Worm (Caenorhabditis elegans) whole organism, L1 larva: ENCODE data around the gene srx-73.

Experiments
- C16A3.4 ChIP-seq: fragments of 150-350 bp; optimal IDR thresholded peaks from 2 replicates; lab custom pipeline; 2014; ENCODE audit warnings: missing biosample characterization, missing genetic modification characterization
- F16B12.6 ChIP-seq: fragments of 150-350 bp; optimal IDR thresholded peaks from 2 replicates; lab custom pipeline; 2014; ENCODE audit warnings: missing biosample characterization, missing genetic modification characterization
- aha-1 ChIP-seq: fragments of 150-350 bp; optimal IDR thresholded peaks from 2 replicates; lab custom pipeline; 2014; ENCODE audit warnings: missing biosample characterization, missing genetic modification characterization
- alr-1 ChIP-seq: fragments of 200-800 bp; sonication (Bioruptor generic); optimal IDR thresholded peaks from 2 replicates; lab custom pipeline; 2018; ENCODE audit warnings: borderline replicate concordance, mild to moderate bottlenecking, missing genetic modification characterization, missing compliant biosample characterization
- ceh-82 ChIP-seq, 3 experiments: fragments of 150-350 bp in 1 of 3; sonication (generic microtip) in 2 of 3; optimal IDR thresholded peaks; 2 replicates each; lab custom pipeline; 2014 to 2017; ENCODE audit warnings: missing biosample characterization in 3 of 3, missing genetic modification characterization in 3 of 3
- ceh-88 ChIP-seq: fragments of 200-800 bp; sonication (Bioruptor generic); IDR thresholded peaks from 2 replicates; pipeline ENCODE4 v1.3.6; 2022; ENCODE audit warnings: missing genetic modification characterization, missing compliant biosample characterization
- dpl-1 ChIP-seq, 3 experiments: fragments of 150-350 bp in 2 of 3; sonication (generic microtip) in 1 of 3; optimal IDR thresholded peaks; 2 replicates each; lab custom pipeline; 2014 to 2017; ENCODE audit warnings: missing biosample characterization in 3 of 3, missing genetic modification characterization in 3 of 3, missing genetic modification reagents in 3 of 3
- dsc-1 ChIP-seq: sonication (generic microtip); optimal IDR thresholded peaks from 2 replicates; lab custom pipeline; 2016; ENCODE audit warnings: mild to moderate bottlenecking, missing genetic modification characterization, missing compliant biosample characterization
- efl-1 ChIP-seq, 4 experiments: fragments of 150-350 bp; optimal IDR thresholded peaks in 3 of 4; peaks in 1 of 4; 1 replicate in 1 of 4; 2 replicates in 3 of 4; lab custom pipeline; 2014; ENCODE audit warnings: missing biosample characterization in 2 of 4, missing genetic modification characterization in 2 of 4, missing genetic modification reagents in 2 of 4
- egl-13 ChIP-seq: sonication (generic microtip); optimal IDR thresholded peaks from 2 replicates; lab custom pipeline; 2016; ENCODE audit warnings: missing genotype, missing genetic modification reagents, missing genetic modification characterization, missing compliant biosample characterization
- egl-27 ChIP-seq, 2 experiments: fragments of 150-350 bp in 1 of 2; sonication (generic microtip); optimal IDR thresholded peaks; 3 replicates each; lab custom pipeline; 2017 to 2018; ENCODE audit warnings: missing biosample characterization in 2 of 2, missing genetic modification characterization in 2 of 2, missing genetic modification reagents in 2 of 2
- elt-2 ChIP-seq: sonication (generic microtip); optimal IDR thresholded peaks from 2 replicates; lab custom pipeline; 2016; ENCODE audit warnings: missing genetic modification characterization, mild to moderate bottlenecking, inconsistent platforms, missing compliant biosample characterization, missing genetic modification reagents
- elt-3 ChIP-seq, 6 experiments: fragments of 150-350 bp in 1 of 6; sonication (generic microtip); optimal IDR thresholded peaks; 2 replicates each; lab custom pipeline; 2017 to 2018; ENCODE audit warnings: missing biosample characterization in 6 of 6, missing genetic modification characterization in 6 of 6, inconsistent platforms in 1 of 6
- ets-5 ChIP-seq: fragments of 200-800 bp; sonication (Bioruptor generic); IDR thresholded peaks from 2 replicates; pipeline ENCODE4 v1.3.6; 2022; ENCODE audit warnings: missing genetic modification characterization, missing compliant biosample characterization
- fkh-10 ChIP-seq: sonication (generic microtip); optimal IDR thresholded peaks from 2 replicates; lab custom pipeline; 2017; ENCODE audit warnings: missing biosample characterization, missing genetic modification reagents, missing genetic modification characterization
- fkh-8 ChIP-seq: sonication (generic microtip); optimal IDR thresholded peaks from 2 replicates; lab custom pipeline; 2016; ENCODE audit warnings: mild to moderate bottlenecking, missing genetic modification characterization, missing compliant biosample characterization
- fos-1 ChIP-seq: fragments of 150-350 bp; optimal IDR thresholded peaks from 2 replicates; lab custom pipeline; 2014; ENCODE audit warnings: missing biosample characterization, missing genetic modification characterization
- grh-1 ChIP-seq: fragments of 200-800 bp; sonication (Bioruptor generic); IDR thresholded peaks from 2 replicates; pipeline ENCODE4 v1.3.6; 2022; ENCODE audit warnings: missing genetic modification reagents, missing genetic modification characterization, missing compliant biosample characterization
- hlh-17 ChIP-seq: fragments of 200-800 bp; sonication (Bioruptor generic); optimal IDR thresholded peaks from 2 replicates; lab custom pipeline; 2018; ENCODE audit warnings: missing genetic modification characterization, mild to moderate bottlenecking, missing compliant biosample characterization, moderate library complexity, borderline replicate concordance
- hpl-2 ChIP-seq: fragments of 150-350 bp; optimal IDR thresholded peaks from 2 replicates; lab custom pipeline; 2014; ENCODE audit warnings: missing biosample characterization, missing genetic modification reagents, missing genetic modification characterization
- irx-1 ChIP-seq: sonication (generic microtip); optimal IDR thresholded peaks from 2 replicates; lab custom pipeline; 2016; ENCODE audit warnings: missing genetic modification characterization, missing compliant biosample characterization
- isw-1 ChIP-seq: fragments of 200-800 bp; sonication (Bioruptor generic); IDR thresholded peaks from 2 replicates; pipeline ENCODE4 v1.3.6; 2022; ENCODE audit warnings: missing genetic modification characterization, missing compliant biosample characterization
- lin-15B ChIP-seq: fragments of 150-350 bp; sonication (generic microtip); optimal IDR thresholded peaks from 3 replicates; lab custom pipeline; 2014; ENCODE audit warnings: missing biosample characterization, missing genetic modification characterization
- lsy-2 ChIP-seq, 2 experiments: fragments of 150-350 bp; optimal IDR thresholded peaks; 2 replicates each; lab custom pipeline; 2014; ENCODE audit warnings: missing biosample characterization in 2 of 2, missing genetic modification characterization in 2 of 2
- mep-1 ChIP-seq: fragments of 150-350 bp; optimal IDR thresholded peaks from 2 replicates; lab custom pipeline; 2014; ENCODE audit warnings: missing biosample characterization, missing genetic modification characterization
- nhr-12 ChIP-seq: sonication (generic microtip); optimal IDR thresholded peaks from 2 replicates; lab custom pipeline; 2017; ENCODE audit warnings: missing biosample characterization, missing genetic modification characterization
- nhr-20 ChIP-seq: sonication (generic microtip); optimal IDR thresholded peaks from 2 replicates; lab custom pipeline; 2016; ENCODE audit warnings: mild to moderate bottlenecking, missing genetic modification characterization, missing compliant biosample characterization
- nhr-77 ChIP-seq: fragments of 150-350 bp; optimal IDR thresholded peaks from 2 replicates; lab custom pipeline; 2014; ENCODE audit warnings: missing biosample characterization, missing genetic modification characterization
- nhr-85 ChIP-seq: sonication (generic microtip); peaks from one replicate; lab custom pipeline; 2016; ENCODE audit warnings: missing genetic modification characterization, inconsistent platforms, missing compliant biosample characterization
- nhr-90 ChIP-seq: sonication (generic microtip); optimal IDR thresholded peaks from 2 replicates; lab custom pipeline; 2016; ENCODE audit warnings: mild to moderate bottlenecking, missing genetic modification characterization, missing compliant biosample characterization; ENCODE audit not compliant: poor library complexity
- pag-3 ChIP-seq: sonication (generic microtip); optimal IDR thresholded peaks from 2 replicates; lab custom pipeline; 2017; ENCODE audit warnings: missing genetic modification characterization, mild to moderate bottlenecking, missing compliant biosample characterization, antibody characterized with exemption, borderline replicate concordance; ENCODE audit not compliant: insufficient read depth
- pax-3 ChIP-seq: fragments of 200-800 bp; sonication (Bioruptor generic); optimal IDR thresholded peaks from 2 replicates; lab custom pipeline; 2018; ENCODE audit warnings: mild to moderate bottlenecking, missing genetic modification characterization, moderate library complexity, missing compliant biosample characterization
- skn-1 ChIP-seq: fragments of 150-350 bp; optimal IDR thresholded peaks from 2 replicates; lab custom pipeline; 2014; ENCODE audit warnings: missing biosample characterization, missing genetic modification characterization
- snpc-4 ChIP-seq: fragments of 150-350 bp; optimal IDR thresholded peaks from 2 replicates; lab custom pipeline; 2014; ENCODE audit warnings: missing biosample characterization, missing genetic modification characterization
- snu-23 ChIP-seq: sonication (generic microtip); optimal IDR thresholded peaks from 2 replicates; lab custom pipeline; 2016; ENCODE audit warnings: missing genetic modification characterization, missing compliant biosample characterization
- sox-4 ChIP-seq: sonication (generic microtip); optimal IDR thresholded peaks from 2 replicates; lab custom pipeline; 2016; ENCODE audit warnings: missing genetic modification characterization, missing compliant biosample characterization
- sup-37 ChIP-seq: fragments of 200-800 bp; sonication (Bioruptor generic); optimal IDR thresholded peaks from 2 replicates; lab custom pipeline; 2018; ENCODE audit warnings: mild to moderate bottlenecking, missing genetic modification characterization, missing compliant biosample characterization
- swsn-7 ChIP-seq: sonication (generic microtip); optimal IDR thresholded peaks from 2 replicates; lab custom pipeline; 2016; ENCODE audit warnings: missing genetic modification characterization, missing compliant biosample characterization
- tbx-2 ChIP-seq: sonication (generic microtip); optimal IDR thresholded peaks from 2 replicates; lab custom pipeline; 2016; ENCODE audit warnings: missing genetic modification characterization, missing compliant biosample characterization
- unc-130 ChIP-seq: fragments of 150-350 bp; optimal IDR thresholded peaks from 2 replicates; lab custom pipeline; 2017; ENCODE audit warnings: missing biosample characterization, missing genetic modification characterization, inconsistent platforms
- unc-86 ChIP-seq: sonication (generic microtip); optimal IDR thresholded peaks from 2 replicates; lab custom pipeline; 2016; ENCODE audit warnings: missing genetic modification characterization, missing compliant biosample characterization
- unc-98 ChIP-seq: fragments of 200-800 bp; sonication (Bioruptor generic); IDR thresholded peaks from 2 replicates; pipeline ENCODE4 v1.3.6; 2022; ENCODE audit warnings: missing genetic modification characterization, missing compliant biosample characterization
- xbp-1 ChIP-seq: sonication (generic microtip); optimal IDR thresholded peaks from 2 replicates; lab custom pipeline; 2016; ENCODE audit warnings: missing genetic modification characterization, missing compliant biosample characterization

srx-73 gene

ce11 chrV:4626344-4626743 lies 39.2 kb downstream of the srx-73 start:
- TF ChIP-seq fkh-10 (GFP tag; lab: Kevin White, UChicago) (peak; percentile 54), pax-3 (no peak)

- TF ChIP-seq dpl-1 (GFP tag; optimal IDR thresholded peaks at IDR 0.05; lab: Kevin White, UChicago) (peak in 1 of 3 experiments; percentile 18), irx-1 (tag; lab: Kevin White, UChicago) (no peak), ceh-82 (tag; optimal IDR thresholded peaks at IDR 0.05; lab: Kevin White, UChicago) (no peak), efl-1 (optimal IDR thresholded peaks at IDR 0.05; lab: Kevin White, UChicago) (peak in 1 of 2 experiments; percentile 15), efl-1 (GFP tag; optimal IDR thresholded peaks at IDR 0.05 in 1 of 2; lab: Kevin White, UChicago) (peak in 1 of 2 experiments; percentile 27), hlh-17 (GFP tag; lab: Kevin White, UChicago) (no peak), skn-1 (tag; lab: Kevin White, UChicago) (no peak)
Measured at ce11 chrV:4624717-4625116, 40.8 kb downstream of the srx-73 start.

ce11 chrV:4623535-4623934 lies 42.0 kb downstream of the srx-73 start:
- TF ChIP-seq efl-1 (optimal IDR thresholded peaks at IDR 0.05; lab: Kevin White, UChicago) (no peak), efl-1 (GFP tag; optimal IDR thresholded peaks at IDR 0.05 in 1 of 2; lab: Kevin White, UChicago) (peak; percentile 14 to 24), unc-98 (GFP tag; lab: Robert Waterston, UW) (no peak)

ce11 chrV:4617260-4617659 lies 48.3 kb downstream of the srx-73 start, which contains the start of gene sumv-2:
TSS of gene sumv-2 (plus strand) at chrV:4617560.
- TF ChIP-seq unc-130 (no peak), alr-1 (tag; lab: Kevin White, UChicago) (no peak), egl-27 (tag; optimal IDR thresholded peaks at IDR 0.05; lab: Kevin White, UChicago) (no peak), nhr-85 (tag; lab: Kevin White, UChicago) (peak; percentile 5)

- TF ChIP-seq ceh-88 (GFP tag; lab: Robert Waterston, UW) (no peak), swsn-7 (tag; lab: Kevin White, UChicago) (peak; percentile 67), nhr-90 (tag; lab: Kevin White, UChicago) (peak; percentile 69), hpl-2 (GFP tag; lab: Kevin White, UChicago) (peak; percentile 15), ets-5 (GFP tag; lab: Robert Waterston, UW) (no peak), elt-3 (tag; optimal IDR thresholded peaks at IDR 0.05; lab: Kevin White, UChicago) (peak in 1 of 6 experiments; percentile 43), snu-23 (GFP tag; lab: Kevin White, UChicago) (peak; percentile 63), pag-3 (no peak), fos-1 (tag; lab: Kevin White, UChicago) (peak; percentile 11), dsc-1 (peak; percentile 66), xbp-1 (tag; lab: Kevin White, UChicago) (peak; percentile 74), C16A3.4 (tag; lab: Kevin White, UChicago) (peak; percentile 39), dpl-1 (GFP tag; optimal IDR thresholded peaks at IDR 0.05; lab: Kevin White, UChicago) (peak; percentile 53 to 73 (median 66)), irx-1 (tag; lab: Kevin White, UChicago) (peak; percentile 58), F16B12.6 (tag; lab: Kevin White, UChicago) (peak; percentile 5), nhr-20 (peak; percentile 59), isw-1 (GFP tag; lab: Robert Waterston, UW) (peak; percentile 19; the same call in 1 of the 2 replicates), nhr-77 (tag; lab: Kevin White, UChicago) (no peak), lin-15B (tag; lab: Kevin White, UChicago) (peak; percentile 36), aha-1 (tag; lab: Kevin White, UChicago) (no peak), mep-1 (peak; percentile 84), lsy-2 (tag; optimal IDR thresholded peaks at IDR 0.05; lab: Kevin White, UChicago) (peak; percentile 70 to 78), fkh-8 (tag; lab: Kevin White, UChicago) (no peak), sup-37 (GFP tag; lab: Kevin White, UChicago) (no peak), elt-2 (tag; lab: Kevin White, UChicago) (peak; percentile 28), sox-4 (tag; lab: Kevin White, UChicago) (peak; percentile 24), skn-1 (tag; lab: Kevin White, UChicago) (peak; percentile 54), snpc-4 (peak; percentile 13), tbx-2 (tag; lab: Kevin White, UChicago) (peak; percentile 61), unc-86 (tag; lab: Kevin White, UChicago) (peak; percentile 40), egl-13 (peak; percentile 48), nhr-85 (tag; lab: Kevin White, UChicago) (peak; percentile 79), nhr-12 (no peak), grh-1 (GFP tag; lab: Robert Waterston, UW) (0 out of 2 replicates have a peak, but pooled peaks have one; percentile 9)
Measured at ce11 chrV:4615802-4616201, 49.7 kb downstream of the srx-73 start, which contains the start of the genes Y61A9LA.10 and F54D11.4. TSS of gene Y61A9LA.10 (minus strand) at chrV:4615817. TSS of gene F54D11.4 (plus strand) at chrV:4616151.
